Fruit fly (Drosophila melanogaster) whole organism: ENCODE results near the gene CG17562.

ENCODE experiments used
- CG8478 ChIP-seq: fragments of >200 bp; optimal IDR thresholded peaks from 2 replicates; lab custom pipeline; 2018; ENCODE audit warnings: inconsistent platforms
- psq ChIP-seq: fragments of >200 bp; optimal IDR thresholded peaks from 2 replicates; lab custom pipeline; 2017

dm6 chr3R:16649282-16649681, 34.2 kb downstream of the CG17562 start:
- no peak for TF ChIP-seq psq (lab: Kevin White, UChicago)
- no peak for TF ChIP-seq CG8478 (lab: Kevin White, UChicago)
